Worm (Caenorhabditis elegans): ENCODE data around the gene AH6.17.

Gene AH6.17

DNA sequence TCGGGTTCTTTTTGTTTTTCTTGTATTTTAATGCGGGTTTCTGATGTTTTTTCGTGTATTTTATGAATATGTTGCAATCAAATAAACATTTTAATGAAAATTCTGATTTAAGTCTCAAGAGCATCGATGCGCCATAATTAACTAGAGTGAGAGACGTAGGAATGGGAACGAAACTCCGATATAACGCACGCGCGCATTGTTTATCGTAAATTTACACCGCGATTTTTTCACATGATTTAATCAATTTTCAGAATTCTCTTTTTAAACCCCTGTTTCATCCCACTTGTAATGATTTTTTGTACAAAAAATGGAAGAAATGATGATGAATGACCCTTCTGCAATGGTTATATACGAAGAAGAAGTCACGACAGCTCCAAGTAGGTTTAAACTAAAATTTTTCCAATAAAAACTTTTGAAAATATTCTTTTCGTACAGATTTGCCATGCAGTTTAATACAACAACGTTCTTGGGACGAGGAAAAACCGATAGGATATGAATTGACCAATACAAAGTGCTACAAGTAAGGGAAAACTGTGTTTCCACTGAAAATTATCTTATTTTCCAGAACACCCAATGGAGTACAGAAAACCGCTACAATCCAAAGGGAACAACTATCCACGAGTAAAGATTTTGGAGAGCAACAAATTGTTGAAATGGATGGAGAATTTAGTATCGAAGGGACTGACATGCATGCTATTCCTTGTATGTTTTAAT, 34.6 kb downstream of the AH6.17 start, which contains the start of gene zfp-2:
TSS of gene zfp-2 (plus strand) at position 214 of the 714 bp plus-strand sequence.
- TF ChIP-seq attf-3 (GFP tag; conservative IDR thresholded peaks at IDR 0.05) (peak; percentile 90), lin-26 (GFP tag; IDR thresholded peaks at IDR 0.05) (no peak)

DNA sequence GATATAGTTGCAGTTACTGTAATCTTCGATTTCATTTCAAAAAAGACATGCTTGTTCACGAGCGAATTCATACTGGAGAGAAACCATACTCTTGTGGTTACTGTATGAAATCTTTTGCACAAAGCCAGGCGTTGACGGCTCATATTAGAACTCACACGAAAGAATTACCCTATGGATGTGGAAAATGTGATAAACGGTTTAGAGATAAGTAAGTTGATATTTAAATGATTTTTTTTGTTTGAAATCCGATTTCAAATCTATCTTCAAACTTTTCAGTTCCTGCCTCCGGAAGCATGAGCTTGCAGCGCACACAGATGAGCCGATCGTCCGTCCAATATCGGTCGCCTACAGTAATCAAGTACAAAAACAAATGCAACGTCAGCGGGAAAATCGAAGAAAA, 35.9 kb downstream of the AH6.17 start:
- TF ChIP-seq him-1 (tag; optimal IDR thresholded peaks at IDR 0.05), result no peak
- TF ChIP-seq repo-1 (tag; optimal IDR thresholded peaks at IDR 0.05), result no peak
- TF ChIP-seq mcd-1 (GFP tag; IDR thresholded peaks at IDR 0.05), result no peak
- TF ChIP-seq ccch-3 (GFP tag; optimal IDR thresholded peaks at IDR 0.05), result no peak
- TF ChIP-seq ztf-6 (GFP tag; IDR thresholded peaks at IDR 0.05), result no peak
- no peak for TF ChIP-seq attf-5 (GFP tag; optimal IDR thresholded peaks at IDR 0.05)
- no peak for TF ChIP-seq snpc-3.4 (tag; optimal IDR thresholded peaks at IDR 0.05)
- no peak for TF ChIP-seq Y95B8A.8 (GFP tag; IDR thresholded peaks at IDR 0.05)
- no peak for TF ChIP-seq ztf-3 (GFP tag; optimal IDR thresholded peaks at IDR 0.05)
- TF ChIP-seq hlh-26 (GFP tag; conservative IDR thresholded peaks at IDR 0.05), result no peak
- TF ChIP-seq dox-1 (GFP tag; IDR thresholded peaks at IDR 0.05), result no peak
- TF ChIP-seq somi-1 (GFP tag; optimal IDR thresholded peaks at IDR 0.05), result no peak
- no peak for TF ChIP-seq attf-3 (GFP tag; conservative IDR thresholded peaks at IDR 0.05)
- no peak for TF ChIP-seq gei-17 (GFP tag; optimal IDR thresholded peaks at IDR 0.05)
- no peak for TF ChIP-seq akir-1 (GFP tag; optimal IDR thresholded peaks at IDR 0.05)
- no peak for TF ChIP-seq tbx-9 (tag; optimal IDR thresholded peaks at IDR 0.05; ENCODE audit: borderline replicate concordance)

DNA sequence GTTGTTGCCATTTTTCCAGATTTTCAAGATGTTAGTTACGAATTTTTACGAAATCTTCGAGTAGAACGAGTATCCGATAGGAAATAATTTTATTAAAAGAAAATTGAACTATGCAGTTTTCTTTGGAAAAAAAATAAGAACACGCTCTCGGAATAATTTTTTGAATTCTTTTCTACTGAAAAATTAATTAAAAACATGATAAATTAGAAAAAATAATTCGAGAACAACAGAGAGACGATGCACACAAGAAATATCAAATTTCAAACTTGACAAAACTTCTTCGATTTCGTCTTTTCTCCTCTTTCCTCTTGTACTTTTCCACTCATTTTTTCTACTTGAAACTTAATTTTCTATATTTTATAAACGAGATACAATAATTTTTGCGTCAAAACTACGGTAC, 37.0 kb downstream of the AH6.17 start, which contains the start of gene F35H8.4:
TSS of gene F35H8.4 (minus strand) at position 101 of the 400 bp plus-strand sequence.
- no peak for TF ChIP-seq nhr-120 (GFP tag; IDR thresholded peaks at IDR 0.05)
- TF ChIP-seq attf-3 (GFP tag; conservative IDR thresholded peaks at IDR 0.05), result no peak
- no peak for TF ChIP-seq ama-1 (optimal IDR thresholded peaks at IDR 0.05)
- no peak for TF ChIP-seq ama-1 (GFP tag; optimal IDR thresholded peaks at IDR 0.05)
- TF ChIP-seq F23B12.7 (tag; optimal IDR thresholded peaks at IDR 0.05; ENCODE audit: insufficient read depth), result no peak
- TF ChIP-seq madf-8 (GFP tag; conservative IDR thresholded peaks at IDR 0.05), result no peak
- TF ChIP-seq rec-8 (tag; optimal IDR thresholded peaks at IDR 0.05), result no peak
- TF ChIP-seq T07F8.4 (tag; optimal IDR thresholded peaks at IDR 0.05), result no peak
- TF ChIP-seq madf-10 (tag; optimal IDR thresholded peaks at IDR 0.05), result no peak
- TF ChIP-seq cebp-2 (GFP tag; IDR thresholded peaks at IDR 0.05), result no peak
- no peak for TF ChIP-seq F10E7.11 (tag; optimal IDR thresholded peaks at IDR 0.05)

DNA sequence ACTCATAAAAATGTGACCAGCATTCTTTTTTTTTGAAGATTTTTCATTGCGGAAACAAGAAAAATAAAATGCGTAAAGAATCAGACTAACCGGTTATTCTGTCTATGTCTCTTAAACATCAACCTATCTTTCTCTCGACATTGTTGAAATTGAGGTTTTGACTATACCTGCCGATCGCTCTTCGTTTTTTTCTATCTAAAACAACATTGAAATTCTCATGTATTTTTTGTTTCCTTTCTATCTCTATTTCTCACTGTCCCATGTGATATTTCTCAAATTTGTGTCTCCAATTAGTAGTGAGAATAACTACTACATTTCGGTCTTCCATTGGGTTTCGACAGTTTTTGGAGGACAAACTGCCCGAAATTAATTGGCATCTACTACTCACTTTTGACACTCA, 37.9 kb downstream of the AH6.17 start:
- TF ChIP-seq nfya-1 (tag; optimal IDR thresholded peaks at IDR 0.05; ENCODE audit: borderline replicate concordance, insufficient read depth), result no peak
- TF ChIP-seq lin-40 (tag; optimal IDR thresholded peaks at IDR 0.05), result peak; percentile 12
- TF ChIP-seq nhr-90 (tag; optimal IDR thresholded peaks at IDR 0.05), result no peak
- TF ChIP-seq sdz-38 (tag; optimal IDR thresholded peaks at IDR 0.05), result no peak
- no peak for TF ChIP-seq ceh-58 (GFP tag; IDR thresholded peaks at IDR 0.05)
- no peak for TF ChIP-seq hmg-20 (GFP tag; IDR thresholded peaks at IDR 0.05)
- peak; percentile 23 for TF ChIP-seq ceh-27 (GFP tag; optimal IDR thresholded peaks at IDR 0.05)
- no peak for TF ChIP-seq nhr-27 (tag; optimal IDR thresholded peaks at IDR 0.05)
- no peak for TF ChIP-seq F57C9.4 (tag; optimal IDR thresholded peaks at IDR 0.05)
- TF ChIP-seq Y79H2A.3 (GFP tag; conservative IDR thresholded peaks at IDR 0.05), result no peak
- TF ChIP-seq hrde-1 (tag; optimal IDR thresholded peaks at IDR 0.05; ENCODE audit: borderline replicate concordance), result no peak
- no peak for TF ChIP-seq let-607 (tag; optimal IDR thresholded peaks at IDR 0.05)
- TF ChIP-seq pbrm-1 (GFP tag; IDR thresholded peaks at IDR 0.05), result no peak
- no peak for TF ChIP-seq mcd-1 (GFP tag; IDR thresholded peaks at IDR 0.05)
- no peak for TF ChIP-seq rec-8 (tag; optimal IDR thresholded peaks at IDR 0.05)
- no peak for TF ChIP-seq ceh-100 (GFP tag; IDR thresholded peaks at IDR 0.05)

Measured in whole organism, young adult.